Worm (Caenorhabditis elegans): ENCODE results near the gene F53G2.2.

DNA sequence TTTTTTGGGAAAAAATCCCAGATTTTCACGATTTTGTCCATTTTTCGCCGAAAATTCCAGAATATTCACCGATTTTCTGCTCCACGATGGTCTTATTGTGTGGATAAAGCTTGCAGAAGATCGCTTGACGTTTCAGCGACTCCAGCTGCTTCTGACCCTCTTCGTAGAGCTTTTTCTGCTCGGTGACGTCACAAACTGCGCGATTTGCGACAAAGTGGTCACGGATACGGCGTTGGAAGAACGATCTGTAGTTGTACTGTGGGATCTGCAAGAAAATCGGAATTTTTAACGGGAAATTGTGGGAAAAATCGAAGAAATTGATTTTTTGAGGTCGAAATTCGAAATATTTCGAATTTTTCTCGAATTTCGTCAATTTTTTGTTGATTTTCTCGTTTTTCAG lies 3.2 kb upstream of the F53G2.2 start, which contains the start of gene mnat-1:
- TF ChIP-seq tbx-37 (GFP tag; conservative IDR thresholded peaks at IDR 0.05) (no peak), ama-1 (optimal IDR thresholded peaks at IDR 0.05) (no peak), pes-1 (GFP tag; IDR thresholded peaks at IDR 0.05) (no peak), flt-1 (GFP tag; IDR thresholded peaks at IDR 0.05) (no peak), hnd-1 (tag; optimal IDR thresholded peaks at IDR 0.05) (no peak), hmg-4 (GFP tag; optimal IDR thresholded peaks at IDR 0.05) (no peak), B0310.2 (tag; optimal IDR thresholded peaks at IDR 0.05) (no peak), tbx-11 (GFP tag; IDR thresholded peaks at IDR 0.05) (no peak), hmbx-1 (tag; optimal IDR thresholded peaks at IDR 0.05) (no peak), ets-7 (tag; optimal IDR thresholded peaks at IDR 0.05) (no peak), aly-1 (tag; optimal IDR thresholded peaks at IDR 0.05) (no peak), sea-1 (GFP tag; conservative IDR thresholded peaks at IDR 0.05) (no peak)
